Fruit fly (Drosophila melanogaster) whole organism, adult: Measurements from ENCODE around the gene CG11151.
A peak's percentile ranks its signal among the peaks of the same experiment; 100 is the strongest.

ENCODE experiments used
- CG11617 ChIP-seq: fragments of 200-800 bp; sonication (Bioruptor generic); optimal IDR thresholded peaks from 2 replicates; lab custom pipeline; 2017; ENCODE audit warnings: mild to moderate bottlenecking, missing biosample characterization, missing genetic modification reagents, missing genetic modification characterization
- CG12768 ChIP-seq: fragments of 200-800 bp; sonication (Bioruptor generic); optimal IDR thresholded peaks from 2 replicates; lab custom pipeline; 2017; ENCODE audit warnings: missing biosample characterization, missing genetic modification characterization, mild to moderate bottlenecking, moderate library complexity, missing genetic modification reagents
- CG14711 ChIP-seq: fragments of 200-800 bp; sonication (Bioruptor generic); optimal IDR thresholded peaks from 2 replicates; lab custom pipeline; 2018; ENCODE audit warnings: missing biosample characterization, mild to moderate bottlenecking, missing genetic modification characterization, moderate library complexity
- CG1620 ChIP-seq: fragments of 200-800 bp; sonication (Bioruptor generic); optimal IDR thresholded peaks from 2 replicates; lab custom pipeline; 2016; ENCODE audit warnings: missing biosample characterization, missing genetic modification characterization
- CG33017 ChIP-seq: fragments of 200-800 bp; sonication (Bioruptor generic); optimal IDR thresholded peaks from 2 replicates; lab custom pipeline; 2018; ENCODE audit warnings: missing biosample characterization, mild to moderate bottlenecking, missing genetic modification characterization, moderate library complexity
- CG5204 ChIP-seq: fragments of 200-800 bp; sonication (Bioruptor generic); optimal IDR thresholded peaks from 2 replicates; lab custom pipeline; 2016; ENCODE audit warnings: missing biosample characterization, missing genetic modification characterization
- CG7045 ChIP-seq: fragments of 200-800 bp; sonication (Bioruptor generic); optimal IDR thresholded peaks from 2 replicates; lab custom pipeline; 2017; ENCODE audit warnings: missing biosample characterization, mild to moderate bottlenecking, missing genetic modification characterization
- CG7101 ChIP-seq: fragments of 200-800 bp; sonication (Bioruptor generic); optimal IDR thresholded peaks from 2 replicates; lab custom pipeline; 2018; ENCODE audit warnings: missing biosample characterization, mild to moderate bottlenecking, missing genetic modification characterization, moderate library complexity
- Clk ChIP-seq: fragments of 200-800 bp; sonication (Bioruptor generic); optimal IDR thresholded peaks from 2 replicates; lab custom pipeline; 2017; ENCODE audit warnings: missing biosample characterization, missing genetic modification characterization
- Crg-1 ChIP-seq: fragments of 200-800 bp; sonication (Bioruptor generic); optimal IDR thresholded peaks from 2 replicates; lab custom pipeline; 2016; ENCODE audit warnings: missing biosample characterization, missing genetic modification characterization
- Hr96 ChIP-seq: fragments of 200-800 bp; sonication (Bioruptor generic); optimal IDR thresholded peaks from 2 replicates; lab custom pipeline; 2016; ENCODE audit warnings: missing biosample characterization, missing genetic modification characterization
- Mnt ChIP-seq: fragments of 200-800 bp; sonication (Bioruptor generic); optimal IDR thresholded peaks from 2 replicates; lab custom pipeline; 2016; ENCODE audit warnings: missing biosample characterization, mild to moderate bottlenecking, missing genetic modification characterization
- bab1 ChIP-seq: fragments of 200-800 bp; sonication (Bioruptor generic); optimal IDR thresholded peaks from 3 replicates; lab custom pipeline; 2019; ENCODE audit warnings: missing biosample characterization, mild to moderate bottlenecking, missing genetic modification characterization, moderate library complexity
- cic ChIP-seq: fragments of 200-800 bp; sonication (Bioruptor generic); optimal IDR thresholded peaks from 2 replicates; lab custom pipeline; 2017; ENCODE audit warnings: missing biosample characterization, mild to moderate bottlenecking, missing genetic modification characterization, moderate library complexity
- cnc ChIP-seq, 2 experiments: fragments of >200 bp; optimal IDR thresholded peaks; 2 replicates each; lab custom pipeline; 2017
- kay ChIP-seq: fragments of 200-800 bp; sonication (Bioruptor generic); peaks from one replicate; lab custom pipeline; 2016; ENCODE audit warnings: missing biosample characterization, missing genetic modification characterization, borderline replicate concordance
- ovo ChIP-seq: fragments of 200-800 bp; sonication (Bioruptor generic); optimal IDR thresholded peaks from 2 replicates; lab custom pipeline; 2016; ENCODE audit warnings: missing biosample characterization, missing genetic modification characterization
- pad ChIP-seq: fragments of 200-800 bp; sonication (Bioruptor generic); optimal IDR thresholded peaks from 3 replicates; lab custom pipeline; 2017; ENCODE audit warnings: missing biosample characterization, missing genetic modification characterization, mild to moderate bottlenecking, moderate library complexity, missing genetic modification reagents
- tj ChIP-seq: fragments of 200-800 bp; sonication (Bioruptor generic); optimal IDR thresholded peaks from 3 replicates; lab custom pipeline; 2017; ENCODE audit warnings: missing biosample characterization, mild to moderate bottlenecking, missing genetic modification characterization, moderate library complexity
- toe ChIP-seq: fragments of 200-800 bp; sonication (Bioruptor generic); optimal IDR thresholded peaks from 2 replicates; lab custom pipeline; 2016; ENCODE audit warnings: missing biosample characterization, missing genetic modification characterization

CG11151 gene

dm6 chrX:13734866-13735265, 4.7 kb upstream of the CG11151 start:
- TF ChIP-seq CG33017 (tag; lab: Kevin White, UChicago) (peak; percentile 82), Hr96 (GFP tag; lab: Kevin White, UChicago) (no peak), pad (GFP tag; lab: Kevin White, UChicago) (peak; percentile 29), CG7101 (tag; lab: Kevin White, UChicago) (peak; percentile 80), bab1 (peak; percentile 76), CG14711 (tag; lab: Kevin White, UChicago) (peak; percentile 76), CG11617 (peak; percentile 49), CG12768 (GFP tag; lab: Kevin White, UChicago) (peak; percentile 60), CG7045 (peak; percentile 20), kay (GFP tag; lab: Kevin White, UChicago) (no peak)

- TF ChIP-seq CG14711 (tag; lab: Kevin White, UChicago) = no peak
- TF ChIP-seq tj (GFP tag; lab: Kevin White, UChicago) = peak; percentile 70
- TF ChIP-seq CG7045 = no peak
- TF ChIP-seq ovo (GFP tag; lab: Kevin White, UChicago) = peak; percentile 73
- TF ChIP-seq CG7101 (tag; lab: Kevin White, UChicago) = no peak
- TF ChIP-seq CG33017 (tag; lab: Kevin White, UChicago) = no peak
- TF ChIP-seq Clk (GFP tag; lab: Kevin White, UChicago) = no peak
- peak; percentile 9 for TF ChIP-seq CG11617
- no peak for TF ChIP-seq CG1620
- TF ChIP-seq kay (GFP tag; lab: Kevin White, UChicago) = peak; percentile 84
- no peak for TF ChIP-seq bab1
- no peak for TF ChIP-seq toe (GFP tag; lab: Kevin White, UChicago)
- no peak for TF ChIP-seq Crg-1 (GFP tag; lab: Kevin White, UChicago)
- no peak for TF ChIP-seq Hr96 (GFP tag; lab: Kevin White, UChicago)
- TF ChIP-seq CG5204 (GFP tag; lab: Kevin White, UChicago) = no peak
- no peak for TF ChIP-seq pad (GFP tag; lab: Kevin White, UChicago)
- no peak for TF ChIP-seq cnc (optimal IDR thresholded peaks at IDR 0.05; lab: Kevin White, UChicago)
- TF ChIP-seq CG12768 (GFP tag; lab: Kevin White, UChicago) = no peak
- no peak for TF ChIP-seq cic
- no peak for TF ChIP-seq Mnt (GFP tag; lab: Kevin White, UChicago)
Measured at dm6 chrX:13735322-13736173, 4.0 kb upstream of the CG11151 start.

DNA sequence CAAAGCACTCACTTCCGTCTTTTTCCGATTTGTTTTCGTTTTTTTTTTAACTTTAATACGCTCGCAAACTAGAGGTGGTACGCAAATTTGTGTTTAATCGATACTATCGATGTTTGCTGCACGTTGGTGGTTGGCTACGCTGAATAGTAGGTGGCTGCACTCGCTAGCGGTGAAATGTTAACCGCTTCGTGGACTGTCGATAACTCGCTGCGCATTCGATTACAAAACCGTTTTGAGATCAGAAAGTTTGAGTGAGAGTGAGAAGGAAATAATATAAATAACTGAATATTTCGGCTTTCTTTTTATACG, 3.4 kb upstream of the CG11151 start, which contains the start of gene g:
TSS of gene g (minus strand) at position 105 of the 309 bp plus-strand sequence.
- TF ChIP-seq pad (GFP tag; lab: Kevin White, UChicago) (no peak), tj (GFP tag; lab: Kevin White, UChicago) (no peak), CG33017 (tag; lab: Kevin White, UChicago) (no peak), CG7101 (tag; lab: Kevin White, UChicago) (no peak), Crg-1 (GFP tag; lab: Kevin White, UChicago) (no peak), kay (GFP tag; lab: Kevin White, UChicago) (no peak), CG1620 (no peak), bab1 (peak; percentile 18), cic (no peak), CG11617 (peak; percentile 40), ovo (GFP tag; lab: Kevin White, UChicago) (peak; percentile 29), toe (GFP tag; lab: Kevin White, UChicago) (no peak), Clk (GFP tag; lab: Kevin White, UChicago) (no peak), Hr96 (GFP tag; lab: Kevin White, UChicago) (no peak), CG12768 (GFP tag; lab: Kevin White, UChicago) (no peak), CG7045 (no peak), CG14711 (tag; lab: Kevin White, UChicago) (peak; percentile 1), CG5204 (GFP tag; lab: Kevin White, UChicago) (no peak), Mnt (GFP tag; lab: Kevin White, UChicago) (peak; percentile 38), cnc (optimal IDR thresholded peaks at IDR 0.05; lab: Kevin White, UChicago) (no peak)

dm6 chrX:13737939-13738338, 1.6 kb upstream of the CG11151 start, which contains the start of gene CG11134:
CG11134 (plus strand) TSS chrX:13737942.
- no peak for TF ChIP-seq CG14711 (tag; lab: Kevin White, UChicago)
- peak; percentile 16 for TF ChIP-seq bab1
- TF ChIP-seq cic = peak; percentile 5

dm6 chrX:13740062-13740461, 518 bp downstream of the CG11151 start:
- TF ChIP-seq CG7045 (peak; percentile 77), ovo (GFP tag; lab: Kevin White, UChicago) (no peak), CG33017 (tag; lab: Kevin White, UChicago) (peak; percentile 67), Crg-1 (GFP tag; lab: Kevin White, UChicago) (peak; percentile 42), pad (GFP tag; lab: Kevin White, UChicago) (no peak), CG14711 (tag; lab: Kevin White, UChicago) (peak; percentile 48), CG5204 (GFP tag; lab: Kevin White, UChicago) (peak; percentile 78), Clk (GFP tag; lab: Kevin White, UChicago) (peak; percentile 82), bab1 (peak; percentile 29), Mnt (GFP tag; lab: Kevin White, UChicago) (peak; percentile 71), cic (peak; percentile 2), CG11617 (peak; percentile 54), tj (GFP tag; lab: Kevin White, UChicago) (peak; percentile 52), CG1620 (peak; percentile 75), CG12768 (GFP tag; lab: Kevin White, UChicago) (peak; percentile 95), Hr96 (GFP tag; lab: Kevin White, UChicago) (peak; percentile 89), CG7101 (tag; lab: Kevin White, UChicago) (peak; percentile 78), toe (GFP tag; lab: Kevin White, UChicago) (peak; percentile 72), kay (GFP tag; lab: Kevin White, UChicago) (peak; percentile 96), cnc (optimal IDR thresholded peaks at IDR 0.05; lab: Kevin White, UChicago) (no peak)
